Fruit fly (Drosophila melanogaster) Kc167 (cell line): ENCODE data around the gene Oatp33Ea.
A peak's percentile ranks its signal among the peaks of the same experiment; 100 is the strongest.

Experiments
- Myc ChIP-seq: fragments of >200 bp; optimal IDR thresholded peaks from 2 replicates; lab custom pipeline; 2017; ENCODE audit warnings: missing external identifiers
- Sin3A ChIP-seq: fragments of >200 bp; optimal IDR thresholded peaks from 2 replicates; lab custom pipeline; 2018; ENCODE audit warnings: missing external identifiers
- h ChIP-seq: fragments of >200 bp; optimal IDR thresholded peaks from 3 replicates; lab custom pipeline; 2018; ENCODE audit warnings: missing external identifiers
- insv ChIP-seq: fragments of >200 bp; optimal IDR thresholded peaks from 3 replicates; lab custom pipeline; 2018; ENCODE audit warnings: missing external identifiers
- psq ChIP-seq: fragments of >200 bp; optimal IDR thresholded peaks from 2 replicates; lab custom pipeline; 2017; ENCODE audit warnings: missing external identifiers
- ttk ChIP-seq: sonication (Bioruptor generic); optimal IDR thresholded peaks from 2 replicates; lab custom pipeline; 2017; ENCODE audit warnings: missing external identifiers

The Oatp33Ea gene

dm6 chr2L:12466506-12467043 is 20.9 kb upstream of the Oatp33Ea start:
- TF ChIP-seq h (no peak), psq (lab: Kevin White, UChicago) (no peak), Sin3A (no peak)

- TF ChIP-seq Sin3A (no peak), psq (lab: Kevin White, UChicago) (no peak), h (no peak), Myc (lab: Kevin White, UChicago) (no peak), insv (lab: Kevin White, UChicago) (no peak), ttk (no peak)
Observed at dm6 chr2L:12465164-12466011, 19.7 kb upstream of the Oatp33Ea start.

- TF ChIP-seq Myc (lab: Kevin White, UChicago): no peak
- no peak for TF ChIP-seq insv (lab: Kevin White, UChicago)
- no peak for TF ChIP-seq Sin3A
- no peak for TF ChIP-seq ttk
- TF ChIP-seq h: no peak
- no peak for TF ChIP-seq psq (lab: Kevin White, UChicago)
Observed at dm6 chr2L:12464065-12464464, 18.3 kb upstream of the Oatp33Ea start.

- TF ChIP-seq psq (lab: Kevin White, UChicago) (no peak), insv (lab: Kevin White, UChicago) (no peak), Sin3A (no peak), Myc (lab: Kevin White, UChicago) (no peak), ttk (no peak), h (no peak)
Observed at dm6 chr2L:12463037-12463436, 17.3 kb upstream of the Oatp33Ea start.

dm6 chr2L:12460767-12461739 is 15.3 kb upstream of the Oatp33Ea start:
- no peak for TF ChIP-seq ttk
- no peak for TF ChIP-seq insv (lab: Kevin White, UChicago)
- TF ChIP-seq Sin3A: no peak
- TF ChIP-seq psq (lab: Kevin White, UChicago): no peak
- TF ChIP-seq Myc (lab: Kevin White, UChicago): no peak
- TF ChIP-seq h: no peak

- TF ChIP-seq insv (lab: Kevin White, UChicago) (no peak), ttk (peak; percentile 12)
Observed at dm6 chr2L:12459841-12460240, 14.1 kb upstream of the Oatp33Ea start.

dm6 chr2L:12459191-12459590 is 13.5 kb upstream of the Oatp33Ea start:
- TF ChIP-seq insv (lab: Kevin White, UChicago) (no peak), h (no peak), Sin3A (no peak), psq (lab: Kevin White, UChicago) (no peak), Myc (lab: Kevin White, UChicago) (no peak), ttk (no peak)

- no peak for TF ChIP-seq Sin3A
- no peak for TF ChIP-seq ttk
- no peak for TF ChIP-seq psq (lab: Kevin White, UChicago)
Observed at dm6 chr2L:12457715-12458114, 12.0 kb upstream of the Oatp33Ea start.

- TF ChIP-seq h: no peak
- no peak for TF ChIP-seq insv (lab: Kevin White, UChicago)
- no peak for TF ChIP-seq ttk
- no peak for TF ChIP-seq Sin3A
- no peak for TF ChIP-seq Myc (lab: Kevin White, UChicago)
- TF ChIP-seq psq (lab: Kevin White, UChicago): no peak
Observed at dm6 chr2L:12457201-12457600, 11.5 kb upstream of the Oatp33Ea start.

- TF ChIP-seq Sin3A: no peak
- TF ChIP-seq insv (lab: Kevin White, UChicago): no peak
- TF ChIP-seq h: no peak
- TF ChIP-seq Myc (lab: Kevin White, UChicago): no peak
- no peak for TF ChIP-seq ttk
- TF ChIP-seq psq (lab: Kevin White, UChicago): no peak
Observed at dm6 chr2L:12455750-12456149, 10.0 kb upstream of the Oatp33Ea start.

- TF ChIP-seq Myc (lab: Kevin White, UChicago): no peak
- TF ChIP-seq psq (lab: Kevin White, UChicago): no peak
- TF ChIP-seq ttk: no peak
- no peak for TF ChIP-seq h
- TF ChIP-seq insv (lab: Kevin White, UChicago): no peak
- TF ChIP-seq Sin3A: no peak
Observed at dm6 chr2L:12455049-12455448, 9.3 kb upstream of the Oatp33Ea start.

- TF ChIP-seq Sin3A (no peak), insv (lab: Kevin White, UChicago) (no peak), Myc (lab: Kevin White, UChicago) (no peak), ttk (no peak), psq (lab: Kevin White, UChicago) (no peak), h (no peak)
Observed at dm6 chr2L:12453192-12453800, 7.6 kb upstream of the Oatp33Ea start, which contains the start of gene CG5418. TSS of gene CG5418 (minus strand) at chr2L:12453242.
